Worm (Caenorhabditis elegans) whole organism, midembryonic: ENCODE measurements around the gene srg-9.

ENCODE experiments used
- T22C8.4 ChIP-seq: fragments of 200-800 bp; sonication (Bioruptor generic); IDR thresholded peaks from 2 replicates; pipeline ENCODE4 v1.3.6; 2022; ENCODE audit warnings: missing genetic modification characterization, missing compliant biosample characterization
- flt-1 ChIP-seq: fragments of 200-800 bp; sonication (Bioruptor generic); IDR thresholded peaks from 2 replicates; pipeline ENCODE4 v1.3.6; 2022; ENCODE audit warnings: missing genetic modification characterization, missing compliant biosample characterization
- klf-2 ChIP-seq: fragments of 200-800 bp; sonication (Bioruptor generic); conservative IDR thresholded peaks from 2 replicates; pipeline ENCODE4 v1.3.6; 2022; ENCODE audit warnings: missing genetic modification reagents, missing genetic modification characterization, missing compliant biosample characterization
- med-1 ChIP-seq: sonication (generic microtip); optimal IDR thresholded peaks from 2 replicates; lab custom pipeline; 2017; ENCODE audit warnings: missing genetic modification characterization, mild to moderate bottlenecking, missing compliant biosample characterization, antibody characterized with exemption, missing genetic modification reagents; ENCODE audit not compliant: insufficient read depth
- ref-1 ChIP-seq: fragments of 200-800 bp; sonication (Bioruptor generic); conservative IDR thresholded peaks from 2 replicates; pipeline ENCODE4 v1.3.6; 2022; ENCODE audit warnings: missing genetic modification reagents, missing genetic modification characterization, missing compliant biosample characterization
- tab-1 ChIP-seq: fragments of 200-800 bp; sonication (Bioruptor generic); IDR thresholded peaks from 2 replicates; pipeline ENCODE4 v1.3.6; 2022; ENCODE audit warnings: missing genetic modification characterization, missing compliant biosample characterization
- ztf-29 ChIP-seq: fragments of 200-800 bp; sonication (Bioruptor generic); IDR thresholded peaks from 2 replicates; pipeline ENCODE4 v1.3.6; 2022; ENCODE audit warnings: missing genetic modification reagents, missing genetic modification characterization, missing compliant biosample characterization

ce11 chrIII:6206161-6206853 lies 50.3 kb downstream of the srg-9 start, which contains the start of the genes sna-3 and rps-3:
- TF ChIP-seq flt-1 (GFP tag; lab: Robert Waterston, UW), result no peak
- TF ChIP-seq ref-1 (GFP tag; lab: Robert Waterston, UW), result no peak
- no peak for TF ChIP-seq T22C8.4 (GFP tag; lab: Robert Waterston, UW)
- no peak for TF ChIP-seq med-1
- TF ChIP-seq klf-2, result no peak
- no peak for TF ChIP-seq tab-1 (GFP tag; lab: Robert Waterston, UW)
- no peak for TF ChIP-seq ztf-29 (GFP tag; lab: Robert Waterston, UW)
